Worm (Caenorhabditis elegans) whole organism, L4/young adult: ENCODE data around the gene C14B1.3.

ENCODE experiments used
- W03F9.2 ChIP-seq: fragments of 150-350 bp; optimal IDR thresholded peaks from 2 replicates; lab custom pipeline; 2014; ENCODE audit warnings: missing biosample characterization, missing genetic modification characterization
- dao-5 ChIP-seq: sonication (generic microtip); optimal IDR thresholded peaks from 2 replicates; lab custom pipeline; 2016; ENCODE audit warnings: missing genotype, missing genetic modification characterization, moderate library complexity, missing compliant biosample characterization
- him-1 ChIP-seq: sonication (generic microtip); optimal IDR thresholded peaks from 2 replicates; lab custom pipeline; 2016; ENCODE audit warnings: missing genotype, missing genetic modification reagents, missing genetic modification characterization, missing compliant biosample characterization

ce11 chrIII:3692516-3692915, 10.8 kb upstream of the C14B1.3 start:
- no peak for TF ChIP-seq dao-5
- TF ChIP-seq him-1: no peak
- TF ChIP-seq W03F9.2 (tag; lab: Kevin White, UChicago): no peak
